Fruit fly (Drosophila melanogaster) whole organism, prepupa: Measurements from ENCODE around the gene Pdh.

ENCODE experiments used
- CG11762 ChIP-seq: fragments of 200-800 bp; sonication (Bioruptor generic); optimal IDR thresholded peaks from 3 replicates; lab custom pipeline; 2016; ENCODE audit warnings: missing biosample characterization, missing genetic modification characterization; ENCODE audit not compliant: insufficient read depth
- CG11902 ChIP-seq: fragments of 200-800 bp; sonication (Bioruptor generic); optimal IDR thresholded peaks from 3 replicates; lab custom pipeline; 2016; ENCODE audit warnings: missing biosample characterization, missing genetic modification characterization
- CG15336 ChIP-seq: fragments of 200-800 bp; sonication (Bioruptor generic); IDR thresholded peaks from 2 replicates; pipeline ENCODE4 v1.3.6; 2022; ENCODE audit warnings: missing biosample characterization, missing genetic modification characterization
- CG1621 ChIP-seq: fragments of 200-800 bp; sonication (Bioruptor generic); optimal IDR thresholded peaks from 3 replicates; lab custom pipeline; 2018; ENCODE audit warnings: missing biosample characterization, mild to moderate bottlenecking, missing genetic modification characterization
- CG16779 ChIP-seq: fragments of 200-800 bp; sonication (Bioruptor generic); optimal IDR thresholded peaks from 3 replicates; lab custom pipeline; 2017; ENCODE audit warnings: missing biosample characterization, mild to moderate bottlenecking, missing genetic modification characterization
- CG32006 ChIP-seq: fragments of 200-800 bp; sonication (Bioruptor generic); optimal IDR thresholded peaks from 3 replicates; lab custom pipeline; 2017; ENCODE audit warnings: missing biosample characterization, mild to moderate bottlenecking, missing genetic modification characterization
- CG3919 ChIP-seq: fragments of 200-800 bp; sonication (Bioruptor generic); optimal IDR thresholded peaks from 3 replicates; lab custom pipeline; 2016; ENCODE audit warnings: missing biosample characterization, missing genetic modification characterization
- CG6163 ChIP-seq: fragments of 200-800 bp; sonication (Bioruptor generic); IDR thresholded peaks from 3 replicates; pipeline ENCODE4 v1.3.6; 2022; ENCODE audit warnings: missing biosample characterization, missing genetic modification characterization
- CG6808 ChIP-seq: fragments of 200-800 bp; sonication (Bioruptor generic); optimal IDR thresholded peaks from 3 replicates; lab custom pipeline; 2017; ENCODE audit warnings: missing biosample characterization, missing genetic modification characterization, mild to moderate bottlenecking, moderate library complexity, missing genetic modification reagents
- CG6854 ChIP-seq: fragments of 200-800 bp; sonication (Bioruptor generic); optimal IDR thresholded peaks from 2 replicates; lab custom pipeline; 2017; ENCODE audit warnings: missing biosample characterization, mild to moderate bottlenecking, missing genetic modification characterization
- CG8119 ChIP-seq: fragments of 200-800 bp; sonication (Bioruptor generic); IDR thresholded peaks from 3 replicates; pipeline ENCODE4 v1.3.6; 2022; ENCODE audit warnings: missing biosample characterization, missing genetic modification characterization
- CG8319 ChIP-seq: fragments of 200-800 bp; sonication (Bioruptor generic); optimal IDR thresholded peaks from 3 replicates; lab custom pipeline; 2016; ENCODE audit warnings: missing biosample characterization, missing genetic modification characterization
- Eip75B ChIP-seq: fragments of 200-800 bp; sonication (Bioruptor generic); optimal IDR thresholded peaks from 3 replicates; lab custom pipeline; 2016; ENCODE audit warnings: missing biosample characterization, missing genetic modification characterization
- Eip78C ChIP-seq: fragments of 200-800 bp; sonication (Bioruptor generic); peaks from one replicate; lab custom pipeline; 2016; ENCODE audit warnings: missing biosample characterization, missing genetic modification characterization
- Hr39 ChIP-seq: fragments of 200-800 bp; sonication (Bioruptor generic); optimal IDR thresholded peaks from 2 replicates; lab custom pipeline; 2016; ENCODE audit warnings: missing biosample characterization, missing genetic modification characterization
- Hr4 ChIP-seq: fragments of 200-800 bp; sonication (Bioruptor generic); optimal IDR thresholded peaks from 3 replicates; lab custom pipeline; 2016; ENCODE audit warnings: missing biosample characterization, missing genetic modification characterization
- Lpt ChIP-seq: fragments of 200-800 bp; sonication (Bioruptor generic); optimal IDR thresholded peaks from 3 replicates; lab custom pipeline; 2016; ENCODE audit warnings: missing biosample characterization, missing genetic modification characterization
- Sox102F ChIP-seq: fragments of 200-800 bp; sonication (Bioruptor generic); optimal IDR thresholded peaks from 2 replicates; lab custom pipeline; 2016; ENCODE audit warnings: missing biosample characterization, mild to moderate bottlenecking, missing genetic modification characterization
- Sox14 ChIP-seq: fragments of 200-800 bp; sonication (Bioruptor generic); optimal IDR thresholded peaks from 3 replicates; lab custom pipeline; 2016; ENCODE audit warnings: missing biosample characterization, missing genetic modification characterization
- Sox15 ChIP-seq: fragments of 200-800 bp; sonication (Bioruptor generic); optimal IDR thresholded peaks from 3 replicates; lab custom pipeline; 2016; ENCODE audit warnings: missing biosample characterization, missing genetic modification characterization
- acj6 ChIP-seq: fragments of 200-800 bp; sonication (Bioruptor generic); optimal IDR thresholded peaks from 3 replicates; lab custom pipeline; 2016; ENCODE audit warnings: missing biosample characterization, missing genetic modification characterization
- dac ChIP-seq: fragments of 200-800 bp; sonication (Bioruptor generic); optimal IDR thresholded peaks from 2 replicates; lab custom pipeline; 2017; ENCODE audit warnings: missing biosample characterization, mild to moderate bottlenecking, missing genetic modification characterization
- eg ChIP-seq: fragments of 200-800 bp; sonication (Bioruptor generic); IDR thresholded peaks from 3 replicates; pipeline ENCODE4 v1.3.6; 2022; ENCODE audit warnings: missing biosample characterization, missing genetic modification characterization
- esn ChIP-seq: fragments of 200-800 bp; sonication (Bioruptor generic); optimal IDR thresholded peaks from 2 replicates; lab custom pipeline; 2016; ENCODE audit warnings: missing biosample characterization, mild to moderate bottlenecking, missing genetic modification characterization, moderate library complexity
- fkh ChIP-seq: fragments of 200-800 bp; sonication (Bioruptor generic); optimal IDR thresholded peaks from 3 replicates; lab custom pipeline; 2017; ENCODE audit warnings: missing biosample characterization, mild to moderate bottlenecking, missing genetic modification characterization, moderate library complexity
- lz ChIP-seq: fragments of 200-800 bp; sonication (Bioruptor generic); optimal IDR thresholded peaks from 3 replicates; lab custom pipeline; 2016; ENCODE audit warnings: missing biosample characterization, missing genetic modification characterization
- net ChIP-seq: fragments of 200-800 bp; sonication (Bioruptor generic); optimal IDR thresholded peaks from 3 replicates; lab custom pipeline; 2016; ENCODE audit warnings: missing biosample characterization, missing genetic modification characterization
- pdm3 ChIP-seq: fragments of 200-800 bp; sonication (Bioruptor generic); optimal IDR thresholded peaks from 3 replicates; lab custom pipeline; 2016; ENCODE audit warnings: missing biosample characterization, missing genetic modification characterization
- salr ChIP-seq, 2 experiments: fragments of 200-800 bp; sonication (Bioruptor generic); optimal IDR thresholded peaks; 3 replicates each; lab custom pipeline; 2016 to 2018; ENCODE audit warnings: missing biosample characterization in 2 of 2, missing genetic modification characterization in 2 of 2, mild to moderate bottlenecking in 1 of 2
- ss ChIP-seq, 2 experiments: fragments of 200-800 bp; sonication (Bioruptor generic); optimal IDR thresholded peaks; 2 replicates in 1 of 2; 3 replicates in 1 of 2; lab custom pipeline; 2017 to 2018; ENCODE audit warnings: mild to moderate bottlenecking in 2 of 2, missing biosample characterization in 2 of 2, missing genetic modification characterization in 2 of 2, moderate library complexity in 1 of 2
- svp ChIP-seq: fragments of 200-800 bp; sonication (Bioruptor generic); peaks from one replicate; lab custom pipeline; 2016; ENCODE audit warnings: missing biosample characterization, missing genetic modification characterization
- topi ChIP-seq: fragments of 200-800 bp; sonication (Bioruptor generic); optimal IDR thresholded peaks from 3 replicates; lab custom pipeline; 2016; ENCODE audit warnings: missing biosample characterization, missing genetic modification characterization
- vri ChIP-seq: fragments of 200-800 bp; sonication (Bioruptor generic); optimal IDR thresholded peaks from 3 replicates; lab custom pipeline; 2016; ENCODE audit warnings: missing biosample characterization, mild to moderate bottlenecking, missing genetic modification characterization

The Pdh gene

dm6 chr3L:16361200-16361815 lies 7.2 kb upstream of the Pdh start (continued):
- TF ChIP-seq Eip75B (GFP tag; lab: Kevin White, UChicago), result peak; percentile 89
- TF ChIP-seq net (GFP tag; lab: Kevin White, UChicago), result peak; percentile 69
- TF ChIP-seq CG11762 (GFP tag; lab: Kevin White, UChicago), result peak; percentile 70
- peak; percentile 48 for TF ChIP-seq Hr4 (GFP tag; lab: Kevin White, UChicago)
- peak; percentile 58 for TF ChIP-seq CG3919 (GFP tag; lab: Kevin White, UChicago)
- TF ChIP-seq Lpt (GFP tag; lab: Kevin White, UChicago), result peak; percentile 39
- TF ChIP-seq vri (GFP tag; lab: Kevin White, UChicago), result peak; percentile 22
- TF ChIP-seq svp (GFP tag; lab: Kevin White, UChicago), result peak; percentile 89
- TF ChIP-seq CG6808 (GFP tag; lab: Kevin White, UChicago), result peak; percentile 97

- TF ChIP-seq Sox14 (GFP tag; lab: Kevin White, UChicago), result no peak
- peak; percentile 70 for TF ChIP-seq fkh
These were observed 5.7 kb upstream of the Pdh start for dm6 chr3L:16359795-16360194.

- no peak for TF ChIP-seq acj6 (GFP tag; lab: Kevin White, UChicago)
- peak; percentile 71 for TF ChIP-seq Eip78C
- no peak for TF ChIP-seq CG32006
These were observed 5.2 kb upstream of the Pdh start, which contains the start of gene ringer for dm6 chr3L:16359219-16359748. Gene ringer, minus strand, starts transcription at chr3L:16359428.

- peak; percentile 14 for TF ChIP-seq esn (GFP tag; lab: Kevin White, UChicago)
- TF ChIP-seq dac, result no peak
- TF ChIP-seq salr (GFP tag; optimal IDR thresholded peaks at IDR 0.05; lab: Kevin White, UChicago), result peak in 1 of 2 experiments; percentile 40
- TF ChIP-seq CG16779, result no peak
- TF ChIP-seq Eip78C, result peak; percentile 78
- no peak for TF ChIP-seq CG11902 (GFP tag; lab: Kevin White, UChicago)
- no peak for TF ChIP-seq CG6854
- TF ChIP-seq eg (GFP tag; lab: Robert Waterston, UW), result no peak
- TF ChIP-seq CG15336 (GFP tag; lab: Robert Waterston, UW), result no peak
- peak; percentile 38 for TF ChIP-seq CG6808 (GFP tag; lab: Kevin White, UChicago)
- TF ChIP-seq pdm3 (GFP tag; lab: Kevin White, UChicago), result no peak
- TF ChIP-seq ss (GFP tag; optimal IDR thresholded peaks at IDR 0.05; lab: Kevin White, UChicago), result no peak
- TF ChIP-seq CG8319 (GFP tag; lab: Kevin White, UChicago), result no peak
- TF ChIP-seq Sox14 (GFP tag; lab: Kevin White, UChicago), result peak; percentile 4
- TF ChIP-seq, all 60 proteins: peak for 5
These were observed 3.8 kb upstream of the Pdh start for dm6 chr3L:16357860-16358259.

- TF ChIP-seq Hr39, result no peak
- no peak for TF ChIP-seq lz (GFP tag; lab: Kevin White, UChicago)
- no peak for TF ChIP-seq CG8119 (GFP tag; lab: Robert Waterston, UW)
- TF ChIP-seq topi (GFP tag; lab: Kevin White, UChicago), result no peak
- TF ChIP-seq pdm3 (GFP tag; lab: Kevin White, UChicago), result no peak
- TF ChIP-seq CG1621 (tag; lab: Kevin White, UChicago), result peak; percentile 21
- 0 out of 3 replicates have a peak, but pooled peaks have one; percentile 25 for TF ChIP-seq CG6163 (GFP tag; lab: Robert Waterston, UW)
- no peak for TF ChIP-seq CG6854
- TF ChIP-seq Sox102F (GFP tag; lab: Kevin White, UChicago), result no peak
- no peak for TF ChIP-seq Sox15
- TF ChIP-seq vri (GFP tag; lab: Kevin White, UChicago), result peak; percentile 71
These were observed 3.2 kb upstream of the Pdh start for dm6 chr3L:16357187-16357728.
